Fruit fly (Drosophila melanogaster): ENCODE results near the gene Nrt.
A peak's percentile ranks its signal among the peaks of the same experiment; 100 is the strongest.

Nrt gene

DNA sequence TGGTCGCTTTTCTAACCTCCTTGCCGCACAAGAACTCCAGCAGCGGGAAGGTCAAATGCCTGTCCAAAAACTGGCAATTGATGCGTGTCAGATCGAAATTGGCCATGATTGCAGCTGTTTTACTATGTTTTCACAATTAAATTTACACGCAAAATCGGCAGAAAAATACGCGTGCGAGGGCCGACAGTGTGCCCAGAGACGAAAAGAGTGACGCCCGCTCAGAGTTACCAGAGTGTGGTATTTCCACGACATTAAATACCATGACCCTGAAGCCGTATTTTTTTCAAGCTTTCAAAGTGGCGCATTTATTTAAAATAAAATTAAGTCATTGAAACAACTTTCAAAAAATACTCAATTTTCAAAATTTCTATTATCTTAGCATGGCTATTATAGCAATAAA, 20.9 kb downstream of the Nrt start, which contains the start of gene eIF3e:
eIF3e (minus strand) TSS at position 214 of the 400 bp plus-strand sequence.
- TF ChIP-seq CG17801 (GFP tag; optimal IDR thresholded peaks at IDR 0.05; ENCODE audit: partially characterized antibody), result no peak

DNA sequence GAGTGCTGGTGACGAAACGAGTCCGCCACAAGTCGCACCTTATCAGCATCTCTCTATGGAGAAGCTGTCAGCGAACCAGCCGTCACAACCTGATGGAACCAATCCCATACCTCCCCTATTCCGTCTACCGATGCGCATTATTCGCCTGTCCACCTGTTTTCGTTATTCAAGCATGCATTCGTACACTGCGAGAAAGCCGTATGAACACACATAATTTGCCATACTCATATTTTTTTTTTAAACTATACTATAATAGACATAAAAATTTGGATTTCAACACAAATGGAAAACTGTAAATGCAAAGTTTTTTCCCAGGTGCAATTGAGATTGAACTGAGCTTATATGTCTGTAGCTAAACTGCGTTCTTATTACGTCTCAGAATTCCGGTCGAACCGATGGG, 30.7 kb downstream of the Nrt start:
- TF ChIP-seq CG17801 (GFP tag; optimal IDR thresholded peaks at IDR 0.05; ENCODE audit: partially characterized antibody), result peak; percentile 15

DNA sequence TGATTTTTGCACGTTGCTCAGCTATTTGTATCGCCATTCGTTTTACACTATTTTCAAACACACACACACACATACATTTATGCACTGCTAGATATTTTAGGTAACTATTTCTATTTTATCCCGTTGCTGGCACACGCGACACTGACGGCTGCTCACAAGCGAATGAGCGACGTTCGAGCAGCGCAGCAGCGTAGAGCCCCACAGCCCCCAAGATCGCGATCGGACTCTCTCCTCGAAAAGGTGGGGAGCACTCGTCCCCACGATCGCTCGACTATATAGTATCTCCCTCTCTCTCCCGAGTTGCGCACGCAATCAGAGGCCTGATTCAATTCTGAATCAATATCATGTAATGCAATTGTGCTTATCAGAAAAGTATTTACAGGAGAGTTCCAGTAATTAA, 34.2 kb downstream of the Nrt start:
- peak; percentile 54 for TF ChIP-seq CG17801 (GFP tag; optimal IDR thresholded peaks at IDR 0.05; ENCODE audit: partially characterized antibody)

DNA sequence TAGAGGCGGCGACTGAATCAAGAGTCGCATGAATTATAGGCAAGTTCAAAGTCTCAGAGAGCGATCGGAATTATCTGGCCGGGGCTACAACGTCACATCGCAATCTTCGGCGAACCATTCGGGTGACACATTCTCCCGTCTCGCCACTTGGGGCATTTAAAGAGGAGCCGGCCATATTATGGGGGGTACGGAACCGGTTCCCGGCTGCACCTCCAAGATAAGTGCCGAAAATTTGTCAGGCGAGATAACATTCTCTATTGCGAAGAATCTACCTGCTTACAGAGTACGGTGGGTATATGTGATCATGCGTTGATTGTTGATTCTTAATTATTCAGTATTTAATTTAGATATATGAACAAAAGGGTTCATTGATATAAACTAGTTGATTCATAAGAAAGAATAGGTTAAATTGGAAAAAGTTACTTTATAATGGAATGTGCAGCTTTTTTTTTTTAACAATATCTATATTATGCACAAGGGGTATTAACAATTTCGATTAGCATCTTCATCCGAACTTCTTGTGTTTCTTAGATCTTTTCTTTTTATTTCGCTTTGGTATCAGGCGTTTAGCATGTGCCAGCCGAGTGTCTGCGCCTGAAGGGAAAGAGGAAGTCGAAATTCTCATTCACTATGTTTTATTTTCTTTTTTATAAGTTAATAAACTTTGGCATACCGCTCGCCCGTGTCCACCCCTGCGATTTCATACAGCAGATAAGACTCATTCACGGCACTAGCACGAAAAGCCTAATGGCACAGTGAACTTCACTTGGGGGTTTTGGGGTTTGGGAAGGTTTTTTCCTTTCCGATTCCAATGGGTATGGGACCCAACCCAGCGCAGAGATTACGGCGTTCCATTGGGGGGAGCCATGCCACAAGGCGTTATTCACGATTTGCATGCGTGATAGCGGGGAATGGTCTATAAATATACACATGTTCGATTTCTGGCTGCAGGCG, 35.9 kb downstream of the Nrt start:
- no peak for TF ChIP-seq CG17801 (GFP tag; optimal IDR thresholded peaks at IDR 0.05; ENCODE audit: partially characterized antibody)

DNA sequence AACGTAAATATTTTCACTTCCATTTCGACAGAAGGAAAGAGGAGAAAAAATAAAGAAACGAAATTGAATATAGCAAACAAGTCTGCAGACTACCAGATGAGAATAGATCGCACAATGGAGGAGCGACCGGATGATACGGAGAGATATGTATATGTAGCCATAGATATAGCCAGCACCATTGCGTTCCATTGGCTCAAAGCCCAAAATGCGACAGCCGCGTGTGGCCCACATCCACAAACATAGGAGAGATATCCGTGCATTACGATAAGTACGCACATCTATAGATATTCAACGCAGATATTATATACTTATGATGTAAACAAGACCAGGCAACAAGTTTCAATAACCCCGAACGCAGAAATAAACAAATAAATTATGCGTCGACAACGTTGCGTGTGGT, 37.4 kb downstream of the Nrt start:
- TF ChIP-seq CG17801 (GFP tag; optimal IDR thresholded peaks at IDR 0.05; ENCODE audit: partially characterized antibody), result no peak

DNA sequence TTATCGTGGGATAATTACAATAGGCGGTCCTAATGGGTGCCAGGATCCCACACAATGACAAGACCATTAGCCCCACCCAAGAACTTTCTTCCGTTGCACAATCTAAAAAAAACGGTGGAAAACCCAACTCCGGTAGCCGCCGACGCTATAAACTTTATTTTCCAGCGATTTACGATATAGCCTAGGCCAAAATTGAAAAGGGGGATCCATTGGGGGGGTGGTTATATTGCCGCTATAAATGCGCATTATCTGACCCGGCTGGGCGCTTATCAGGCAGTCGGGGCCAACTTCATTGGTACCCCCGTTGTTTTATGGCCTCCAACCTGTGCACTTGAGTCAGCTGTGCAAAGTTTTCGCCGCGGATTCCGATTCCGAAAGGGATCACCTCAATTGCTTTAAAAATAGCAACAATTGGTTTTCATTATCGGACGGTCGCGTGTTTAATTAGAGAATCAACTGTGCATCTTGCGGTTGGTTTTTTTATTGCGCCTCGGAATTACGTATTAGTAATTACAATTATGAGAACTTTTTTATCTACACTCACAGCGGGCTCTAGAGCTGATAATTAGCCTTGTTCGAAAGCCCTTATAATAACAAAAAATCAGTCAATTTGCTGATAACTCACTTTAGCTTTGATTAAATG, 38.0 kb downstream of the Nrt start:
- TF ChIP-seq CG17801 (GFP tag; optimal IDR thresholded peaks at IDR 0.05; ENCODE audit: partially characterized antibody), result peak; percentile 63

DNA sequence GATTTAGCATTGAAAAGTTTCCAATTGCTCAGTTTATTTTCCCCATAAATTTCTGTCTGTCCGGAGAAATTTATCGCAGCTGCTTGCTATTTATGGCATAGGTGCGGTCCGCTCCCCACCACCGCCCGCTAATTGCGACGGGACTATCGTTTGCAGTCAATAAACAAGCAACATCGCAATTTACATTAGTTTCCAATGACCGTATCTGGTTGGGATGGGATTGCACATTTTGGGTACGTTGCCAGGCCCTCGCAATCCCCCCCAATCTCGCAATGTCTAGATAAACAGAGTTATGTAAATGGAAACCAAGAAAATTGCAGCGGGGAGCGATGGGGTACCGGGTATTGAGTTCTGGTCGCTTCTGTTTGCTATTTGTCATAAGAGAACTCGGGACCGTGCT, 38.8 kb downstream of the Nrt start, which contains the start of gene nudC:
nudC (plus strand) TSS at position 368 of the 400 bp plus-strand sequence.
- no peak for TF ChIP-seq CG17801 (GFP tag; optimal IDR thresholded peaks at IDR 0.05; ENCODE audit: partially characterized antibody)

DNA sequence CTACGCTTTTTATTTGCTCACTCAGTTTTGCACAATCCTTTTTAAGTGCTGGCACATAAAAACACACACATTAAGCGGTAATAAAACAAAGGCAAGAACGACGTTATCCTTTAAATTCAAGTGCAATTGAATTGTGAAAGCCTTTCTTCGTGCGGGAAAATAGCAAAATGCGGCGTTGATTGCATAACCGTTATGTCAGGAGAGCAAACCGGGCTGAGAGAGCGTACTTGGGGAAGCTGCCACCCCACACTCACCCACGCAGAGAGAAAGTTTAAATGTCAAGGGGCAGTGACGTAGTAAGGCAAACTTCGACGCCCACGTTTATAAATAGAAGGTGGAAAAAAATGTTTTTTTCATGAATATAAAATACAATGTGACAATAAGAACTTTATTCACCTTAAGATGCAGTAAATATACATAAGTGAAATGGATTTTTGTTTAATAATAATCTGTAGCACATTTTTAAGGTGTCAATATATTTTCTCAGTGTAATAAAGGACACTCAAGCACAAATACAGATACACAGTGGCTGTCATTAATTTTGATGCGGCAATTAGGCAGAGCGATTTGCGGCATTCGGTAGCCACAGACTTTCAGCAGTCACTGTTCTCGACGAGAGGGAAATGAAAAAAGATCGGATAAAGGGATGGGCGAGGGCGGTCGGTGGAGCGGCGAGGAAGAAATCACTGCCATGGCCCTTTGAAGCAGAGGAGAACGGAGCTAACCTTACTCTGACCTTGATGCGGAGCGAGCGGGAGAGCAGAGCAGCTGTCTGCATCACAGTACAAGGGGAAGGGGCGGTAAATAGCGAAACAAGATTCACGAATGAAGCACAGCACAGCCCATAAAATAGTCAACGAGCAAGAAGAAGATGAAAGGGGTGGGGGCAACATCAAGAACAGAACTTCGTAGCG, 40.2 kb downstream of the Nrt start:
- no peak for TF ChIP-seq CG17801 (GFP tag; optimal IDR thresholded peaks at IDR 0.05; ENCODE audit: partially characterized antibody)

DNA sequence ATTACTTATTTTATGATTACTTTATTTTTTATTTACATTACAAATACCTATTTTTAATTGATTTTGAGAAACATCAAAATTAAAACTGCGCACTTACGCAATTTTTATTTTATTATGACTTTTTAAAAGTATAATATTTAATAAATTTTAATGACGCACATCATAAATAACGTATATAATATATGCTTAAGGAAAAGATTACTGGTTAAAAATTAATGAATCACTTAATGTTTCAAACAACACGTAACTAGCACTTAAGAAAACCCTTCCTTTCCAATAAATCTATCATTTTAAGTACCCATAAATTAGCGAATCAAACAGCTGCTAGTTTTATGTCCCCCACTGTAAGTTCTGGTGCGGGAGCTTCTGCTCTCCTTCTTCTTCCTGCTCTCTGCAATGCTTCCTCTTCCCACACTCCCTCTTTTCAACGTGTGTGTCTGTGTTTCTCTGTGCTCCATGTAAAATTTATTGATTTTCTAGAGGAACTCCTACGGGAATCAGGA, 41.0 kb downstream of the Nrt start:
- TF ChIP-seq CG17801 (GFP tag; optimal IDR thresholded peaks at IDR 0.05; ENCODE audit: partially characterized antibody), result no peak

DNA sequence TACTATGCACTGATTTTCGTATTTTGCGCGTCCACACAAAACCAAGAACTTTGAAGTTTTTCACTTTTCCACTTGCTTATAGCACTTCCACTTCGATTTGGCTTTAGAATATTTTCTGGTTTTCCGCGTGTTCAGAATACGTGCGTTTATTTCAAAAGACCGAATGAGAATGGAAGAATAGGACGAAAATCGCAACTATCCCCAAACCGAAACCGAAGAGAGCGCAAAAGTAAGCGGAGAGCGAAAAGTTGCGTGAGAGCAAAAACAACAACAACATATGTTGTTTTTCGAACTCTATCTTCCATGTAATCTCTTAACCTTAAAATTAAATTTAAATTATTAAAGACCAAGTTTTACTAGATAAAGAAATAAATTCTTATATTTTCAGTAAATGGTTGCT, 41.7 kb downstream of the Nrt start, which contains the start of gene CG9674:
CG9674 (minus strand) TSS at position 174 of the 400 bp plus-strand sequence.
- TF ChIP-seq CG17801 (GFP tag; optimal IDR thresholded peaks at IDR 0.05; ENCODE audit: partially characterized antibody), result peak; percentile 16

DNA sequence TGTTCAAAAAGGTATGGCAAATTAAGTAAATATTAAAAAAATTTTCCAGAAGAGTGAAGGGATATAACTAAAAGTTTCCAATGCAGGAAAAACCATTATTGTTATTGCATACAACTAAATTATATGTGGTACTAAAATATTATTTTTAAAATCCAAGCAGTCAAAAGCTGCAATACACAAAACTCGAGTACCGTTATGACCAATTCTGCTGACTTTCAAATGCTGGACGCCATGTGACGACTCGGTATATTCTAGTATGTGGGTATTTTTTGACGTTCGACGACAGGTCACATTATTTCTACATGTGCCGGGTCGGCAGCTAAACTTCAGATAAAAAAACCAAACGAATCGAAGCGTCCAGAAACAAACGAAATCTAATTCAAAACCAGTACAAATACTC, 42.3 kb downstream of the Nrt start:
- no peak for TF ChIP-seq CG17801 (GFP tag; optimal IDR thresholded peaks at IDR 0.05; ENCODE audit: partially characterized antibody)

DNA sequence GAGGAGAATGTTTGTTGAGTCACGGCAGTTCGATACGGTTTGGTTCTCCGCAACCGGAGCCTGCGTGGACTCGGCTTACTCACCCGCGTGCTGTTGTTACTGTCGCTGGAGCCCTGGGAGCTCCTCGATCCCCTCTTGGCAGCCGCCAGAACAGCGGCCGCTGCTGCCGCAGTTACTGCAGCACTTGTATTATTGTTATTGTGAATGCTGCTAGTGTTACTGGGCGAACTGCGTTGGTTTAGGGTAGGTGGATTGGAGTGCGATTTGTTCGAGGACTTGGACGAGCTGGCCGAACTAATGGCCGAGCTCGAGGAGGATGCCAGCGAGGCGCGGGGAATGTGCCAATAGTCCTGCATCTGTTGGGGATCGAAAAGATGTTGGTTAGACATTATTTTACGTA, 44.6 kb downstream of the Nrt start:
- TF ChIP-seq CG17801 (GFP tag; optimal IDR thresholded peaks at IDR 0.05; ENCODE audit: partially characterized antibody), result no peak

DNA sequence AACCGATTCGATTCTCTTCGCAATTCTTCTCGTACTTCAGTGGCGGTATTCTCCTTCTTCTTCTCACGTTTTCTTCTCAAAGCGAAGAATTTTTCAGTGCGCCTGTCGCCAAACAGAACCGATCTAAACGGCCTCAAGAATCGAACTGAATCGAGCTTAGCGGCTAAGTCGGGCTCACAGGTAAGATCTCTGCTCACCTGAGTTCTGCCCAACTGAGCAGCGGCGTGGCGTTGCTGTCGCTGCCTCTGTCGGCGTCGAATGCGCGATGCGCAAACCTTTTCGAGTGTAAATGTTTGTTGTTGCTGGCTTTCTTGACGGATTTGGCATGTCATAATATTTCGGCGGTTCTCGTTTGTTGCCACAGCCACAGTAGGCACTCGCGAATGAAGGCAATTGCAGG, 46.0 kb downstream of the Nrt start:
- TF ChIP-seq CG17801 (GFP tag; optimal IDR thresholded peaks at IDR 0.05; ENCODE audit: partially characterized antibody), result no peak

DNA sequence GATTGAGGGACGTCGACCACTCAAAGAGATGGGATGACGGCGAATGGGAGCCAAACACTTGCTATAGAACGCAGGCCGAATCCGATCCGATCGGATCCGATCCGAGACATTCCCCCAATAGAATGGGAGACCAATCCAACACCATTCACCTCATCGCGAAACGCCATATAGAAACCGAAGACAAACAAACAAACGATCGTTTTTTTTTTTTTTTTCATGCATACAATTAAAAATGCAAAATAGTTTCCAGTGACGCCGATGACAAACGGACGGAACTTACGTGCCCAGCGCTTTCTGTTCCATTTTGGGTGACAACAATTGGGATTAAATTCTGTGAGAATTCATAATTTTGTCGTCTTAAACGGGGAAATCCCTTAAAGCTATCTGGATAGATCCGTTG, 48.1 kb downstream of the Nrt start:
- no peak for TF ChIP-seq CG17801 (GFP tag; optimal IDR thresholded peaks at IDR 0.05; ENCODE audit: partially characterized antibody)

DNA sequence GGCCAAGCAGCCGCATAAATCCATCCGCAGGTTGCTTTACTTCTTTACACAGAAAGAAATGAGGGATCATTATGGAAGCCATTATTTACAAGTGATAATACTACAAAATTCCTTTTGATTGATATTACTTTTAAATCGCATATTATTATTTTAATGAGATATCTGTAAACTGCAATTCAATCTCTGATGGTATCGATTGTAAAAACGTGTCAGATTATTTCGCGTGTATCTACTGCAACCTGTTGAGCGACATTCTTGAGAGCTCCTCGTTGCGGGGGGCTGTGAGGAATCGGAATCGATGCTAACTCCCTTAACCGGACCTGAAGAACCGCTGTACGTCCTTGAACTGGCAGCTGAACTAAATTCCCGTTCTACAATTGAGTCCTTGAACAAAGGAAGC, 52.2 kb downstream of the Nrt start:
- no peak for TF ChIP-seq CG17801 (GFP tag; optimal IDR thresholded peaks at IDR 0.05; ENCODE audit: partially characterized antibody)

Measured in ovary, adult (tissue).